Fruit fly (Drosophila melanogaster): Measurements from ENCODE around the gene Sytbeta.

DNA sequence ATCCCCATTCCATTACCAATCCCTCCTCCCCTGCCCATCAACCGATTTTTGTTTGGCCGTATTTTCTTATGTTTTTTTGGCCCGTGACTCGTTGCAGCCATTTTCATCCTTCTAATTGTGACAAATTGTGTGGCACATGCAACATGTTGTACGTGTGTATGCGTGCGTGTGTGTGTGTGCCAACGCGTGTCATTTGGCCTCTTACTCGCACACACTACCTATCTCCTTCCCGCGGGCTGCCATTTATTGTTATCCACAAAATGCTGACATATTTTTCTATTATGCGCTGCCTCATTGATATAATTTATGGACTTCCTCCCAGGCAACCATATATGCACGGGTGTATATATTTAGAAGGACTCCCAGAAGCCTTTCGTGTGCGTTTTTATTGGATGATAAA lies 33.0 kb downstream of the Sytbeta start:
- no peak for TF ChIP-seq CG6854 (GFP tag; optimal IDR thresholded peaks at IDR 0.05)
- no peak for TF ChIP-seq Eip78C (GFP tag)
- TF ChIP-seq CG6276 (GFP tag; optimal IDR thresholded peaks at IDR 0.05): no peak
- TF ChIP-seq net (GFP tag; optimal IDR thresholded peaks at IDR 0.05): no peak
- no peak for TF ChIP-seq fd85E (GFP tag; optimal IDR thresholded peaks at IDR 0.05)
- no peak for TF ChIP-seq Ets96B (tag; optimal IDR thresholded peaks at IDR 0.05)
- TF ChIP-seq Eip93F (GFP tag; optimal IDR thresholded peaks at IDR 0.05): no peak
- TF ChIP-seq svp (GFP tag): peak; percentile 8
- no peak for TF ChIP-seq Gug (GFP tag; IDR thresholded peaks at IDR 0.05)
